Worm (Caenorhabditis elegans) whole organism, late embryonic: ENCODE measurements around the gene C56G2.4.

ENCODE experiments used
- C08G9.2 ChIP-seq: sonication (generic microtip); optimal IDR thresholded peaks from 2 replicates; lab custom pipeline; 2016; ENCODE audit warnings: mild to moderate bottlenecking, missing genetic modification characterization, moderate library complexity, missing compliant biosample characterization
- C38D4.7 ChIP-seq: fragments of 200-800 bp; sonication (Bioruptor generic); optimal IDR thresholded peaks from 2 replicates; lab custom pipeline; 2018; ENCODE audit warnings: mild to moderate bottlenecking, missing genetic modification characterization, moderate library complexity, missing compliant biosample characterization
- K02D7.2 ChIP-seq: sonication (generic microtip); optimal IDR thresholded peaks from 2 replicates; lab custom pipeline; 2017; ENCODE audit warnings: mild to moderate bottlenecking, missing genetic modification characterization, missing compliant biosample characterization
- K09A11.1 ChIP-seq: sonication (generic microtip); optimal IDR thresholded peaks from 2 replicates; lab custom pipeline; 2017; ENCODE audit warnings: antibody characterized with exemption, mild to moderate bottlenecking, missing genetic modification characterization, missing compliant biosample characterization; ENCODE audit not compliant: insufficient read depth
- Y22D7AL.16 ChIP-seq: sonication (generic microtip); optimal IDR thresholded peaks from 2 replicates; lab custom pipeline; 2016; ENCODE audit warnings: missing genetic modification characterization, missing compliant biosample characterization
- ama-1 ChIP-seq: fragments of 150-350 bp; optimal IDR thresholded peaks from 2 replicates; lab custom pipeline; 2014
- ceh-19 ChIP-seq: fragments of 200-800 bp; sonication (Bioruptor generic); optimal IDR thresholded peaks from 2 replicates; lab custom pipeline; 2018; ENCODE audit warnings: mild to moderate bottlenecking, missing genetic modification characterization, missing compliant biosample characterization
- ceh-22 ChIP-seq: sonication (generic microtip); optimal IDR thresholded peaks from 2 replicates; lab custom pipeline; 2017; ENCODE audit warnings: missing biosample characterization, missing genetic modification characterization
- ceh-24 ChIP-seq: sonication (generic microtip); optimal IDR thresholded peaks from 2 replicates; lab custom pipeline; 2016; ENCODE audit warnings: mild to moderate bottlenecking, missing genetic modification characterization, missing compliant biosample characterization
- ceh-31 ChIP-seq: sonication (generic microtip); optimal IDR thresholded peaks from 2 replicates; lab custom pipeline; 2016; ENCODE audit warnings: missing genetic modification characterization, missing compliant biosample characterization
- ceh-34 ChIP-seq: sonication (generic microtip); optimal IDR thresholded peaks from 2 replicates; lab custom pipeline; 2016; ENCODE audit warnings: mild to moderate bottlenecking, missing genetic modification characterization, missing compliant biosample characterization
- ceh-6 ChIP-seq: fragments of 200-800 bp; sonication (Bioruptor generic); optimal IDR thresholded peaks from 2 replicates; lab custom pipeline; 2018; ENCODE audit warnings: mild to moderate bottlenecking, missing genetic modification characterization, missing compliant biosample characterization
- ceh-9 ChIP-seq: sonication (generic microtip); optimal IDR thresholded peaks from 2 replicates; lab custom pipeline; 2016; ENCODE audit warnings: mild to moderate bottlenecking, missing genetic modification characterization, inconsistent platforms, missing compliant biosample characterization
- che-1 ChIP-seq: sonication (generic microtip); optimal IDR thresholded peaks from 2 replicates; lab custom pipeline; 2016; ENCODE audit warnings: mild to moderate bottlenecking, missing genetic modification characterization, missing compliant biosample characterization
- dve-1 ChIP-seq: sonication (generic microtip); optimal IDR thresholded peaks from 2 replicates; lab custom pipeline; 2017; ENCODE audit warnings: antibody characterized with exemption, mild to moderate bottlenecking, missing genetic modification characterization, missing compliant biosample characterization
- eyg-1 ChIP-seq: sonication (generic microtip); optimal IDR thresholded peaks from 2 replicates; lab custom pipeline; 2016; ENCODE audit warnings: missing genotype, missing genetic modification characterization, missing compliant biosample characterization
- fkh-10 ChIP-seq: fragments of 150-350 bp; optimal IDR thresholded peaks from 2 replicates; lab custom pipeline; 2014; ENCODE audit warnings: missing biosample characterization, missing genetic modification reagents, missing genetic modification characterization
- hlh-15 ChIP-seq: sonication (generic microtip); optimal IDR thresholded peaks from 2 replicates; lab custom pipeline; 2016; ENCODE audit warnings: missing genetic modification characterization, missing compliant biosample characterization
- madf-2 ChIP-seq: sonication (generic microtip); optimal IDR thresholded peaks from 2 replicates; lab custom pipeline; 2017; ENCODE audit warnings: missing genetic modification characterization, missing compliant biosample characterization
- mec-3 ChIP-seq: sonication (generic microtip); optimal IDR thresholded peaks from 2 replicates; lab custom pipeline; 2016; ENCODE audit warnings: borderline replicate concordance, missing genetic modification characterization, missing compliant biosample characterization
- nfya-1 ChIP-seq: sonication (generic microtip); optimal IDR thresholded peaks from 2 replicates; lab custom pipeline; 2017; ENCODE audit warnings: missing genetic modification characterization, mild to moderate bottlenecking, missing compliant biosample characterization, antibody characterized with exemption, moderate library complexity
- nhr-232 ChIP-seq: sonication (generic microtip); optimal IDR thresholded peaks from 2 replicates; lab custom pipeline; 2016; ENCODE audit warnings: missing genetic modification characterization, missing compliant biosample characterization
- odd-2 ChIP-seq: sonication (generic microtip); optimal IDR thresholded peaks from 2 replicates; lab custom pipeline; 2017; ENCODE audit warnings: antibody characterized with exemption, mild to moderate bottlenecking, missing genetic modification characterization, missing compliant biosample characterization
- pag-3 ChIP-seq: sonication (generic microtip); optimal IDR thresholded peaks from 2 replicates; lab custom pipeline; 2016; ENCODE audit warnings: missing compliant biosample characterization, missing genetic modification characterization, borderline replicate concordance
- pat-9 ChIP-seq: fragments of 200-800 bp; sonication (Bioruptor generic); optimal IDR thresholded peaks from 2 replicates; lab custom pipeline; 2018; ENCODE audit warnings: mild to moderate bottlenecking, missing genetic modification characterization, moderate library complexity, missing compliant biosample characterization
- pax-1 ChIP-seq: fragments of 150-350 bp; optimal IDR thresholded peaks from 2 replicates; lab custom pipeline; 2014; ENCODE audit warnings: missing biosample characterization, missing genetic modification characterization
- pha-4 ChIP-seq: fragments of 150-350 bp; optimal IDR thresholded peaks from 2 replicates; lab custom pipeline; 2018; ENCODE audit warnings: missing biosample characterization, missing genetic modification reagents, missing genetic modification characterization
- pqm-1 ChIP-seq: sonication (generic microtip); optimal IDR thresholded peaks from 2 replicates; lab custom pipeline; 2016; ENCODE audit warnings: missing genetic modification characterization, missing compliant biosample characterization
- pros-1 ChIP-seq: fragments of 150-350 bp; optimal IDR thresholded peaks from 2 replicates; lab custom pipeline; 2014; ENCODE audit warnings: missing biosample characterization, missing genetic modification reagents, missing genetic modification characterization
- rnt-1 ChIP-seq: sonication (generic microtip); optimal IDR thresholded peaks from 2 replicates; lab custom pipeline; 2016; ENCODE audit warnings: missing genetic modification characterization, missing compliant biosample characterization
- tbx-2 ChIP-seq: sonication (generic microtip); optimal IDR thresholded peaks from 2 replicates; lab custom pipeline; 2016; ENCODE audit warnings: missing genetic modification characterization, missing compliant biosample characterization
- unc-3 ChIP-seq, 2 experiments: fragments of 200-800 bp in 1 of 2; sonication (Bioruptor generic) in 1 of 2; sonication (generic microtip) in 1 of 2; conservative IDR thresholded peaks in 1 of 2; optimal IDR thresholded peaks in 1 of 2; 2 replicates each; pipeline versions ENCODE4 v1.3.6 to Lab custom; 2016 to 2022; ENCODE audit warnings: missing compliant biosample characterization in 2 of 2, missing genetic modification characterization in 2 of 2, missing genetic modification reagents in 1 of 2
- unc-42 ChIP-seq: sonication (generic microtip); optimal IDR thresholded peaks from 2 replicates; lab custom pipeline; 2016; ENCODE audit warnings: missing genotype, missing genetic modification characterization, missing compliant biosample characterization
- unc-55 ChIP-seq: sonication (generic microtip); optimal IDR thresholded peaks from 2 replicates; lab custom pipeline; 2017; ENCODE audit warnings: missing biosample characterization, missing genetic modification reagents, missing genetic modification characterization
- unc-86 ChIP-seq: sonication (generic microtip); optimal IDR thresholded peaks from 2 replicates; lab custom pipeline; 2016; ENCODE audit warnings: missing genetic modification characterization, missing compliant biosample characterization
- zip-5 ChIP-seq: sonication (generic microtip); optimal IDR thresholded peaks from 2 replicates; lab custom pipeline; 2016; ENCODE audit warnings: missing genetic modification characterization, missing compliant biosample characterization
- ztf-16 ChIP-seq: sonication (generic microtip); optimal IDR thresholded peaks from 2 replicates; lab custom pipeline; 2017; ENCODE audit warnings: missing genetic modification characterization, missing compliant biosample characterization

The C56G2.4 gene

DNA sequence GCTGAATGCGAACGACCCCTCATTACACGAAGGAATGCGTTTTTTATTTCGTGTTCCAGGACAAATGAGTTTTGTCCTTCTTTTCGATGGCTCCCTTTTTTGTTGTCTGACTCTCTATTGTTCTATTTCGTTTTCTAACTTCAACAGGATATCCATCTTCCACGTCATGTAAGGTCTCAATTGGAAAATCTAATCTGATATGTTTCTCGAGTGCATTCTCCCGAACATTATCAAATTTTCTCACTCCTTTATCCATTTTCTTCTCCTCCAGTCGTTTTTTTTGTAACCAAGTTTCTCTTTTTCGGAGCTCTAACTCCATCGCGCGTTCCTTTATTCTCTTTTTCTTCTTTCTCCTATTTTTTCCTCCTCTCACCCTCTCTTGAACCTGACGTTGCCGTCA lies 18.9 kb downstream of the C56G2.4 start:
- TF ChIP-seq K02D7.2 (tag; lab: Kevin White, UChicago), result no peak
- TF ChIP-seq pat-9, result no peak
- TF ChIP-seq unc-42 (tag; lab: Kevin White, UChicago), result peak; percentile 58
- no peak for TF ChIP-seq ceh-24 (tag; lab: Kevin White, UChicago)

ce11 chrIII:6351438-6351837 lies 19.9 kb downstream of the C56G2.4 start:
- TF ChIP-seq ceh-19 (GFP tag; lab: Kevin White, UChicago) (no peak), C38D4.7 (GFP tag; lab: Kevin White, UChicago) (no peak), K09A11.1 (tag; lab: Kevin White, UChicago) (no peak), odd-2 (tag; lab: Kevin White, UChicago) (no peak), fkh-10 (GFP tag; lab: Kevin White, UChicago) (no peak), mec-3 (tag; lab: Kevin White, UChicago) (no peak), nhr-232 (tag; lab: Kevin White, UChicago) (no peak), C08G9.2 (tag; lab: Kevin White, UChicago) (no peak), unc-3 (GFP tag; conservative IDR thresholded peaks at IDR 0.05; lab: Robert Waterston, UW) (no peak), unc-3 (tag; optimal IDR thresholded peaks at IDR 0.05; lab: Kevin White, UChicago) (no peak), pha-4 (tag; lab: Kevin White, UChicago) (no peak)

DNA sequence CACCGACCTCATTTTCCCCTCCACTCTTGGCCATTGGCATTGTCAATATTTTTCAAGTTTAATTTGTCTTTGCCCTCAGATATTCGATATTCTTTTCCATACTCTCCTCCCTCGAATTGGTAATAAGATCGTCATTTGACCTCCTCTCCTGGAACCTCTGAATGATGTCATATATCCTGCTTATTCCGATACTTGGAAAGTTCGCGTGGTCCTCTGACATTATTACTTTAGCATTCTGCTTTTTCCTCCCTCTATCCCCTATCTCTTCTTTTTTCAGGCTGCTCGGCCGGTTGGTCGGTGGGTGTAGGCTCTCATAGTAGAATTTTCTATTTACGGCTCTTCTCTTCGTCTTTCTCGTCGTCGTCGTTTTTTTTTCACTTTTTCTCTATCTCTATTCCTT lies 20.9 kb downstream of the C56G2.4 start:
- TF ChIP-seq Y22D7AL.16 (tag; lab: Kevin White, UChicago) (no peak), unc-42 (tag; lab: Kevin White, UChicago) (peak; percentile 67), pros-1 (tag; lab: Kevin White, UChicago) (no peak), unc-3 (GFP tag; conservative IDR thresholded peaks at IDR 0.05; lab: Robert Waterston, UW) (no peak), unc-3 (tag; optimal IDR thresholded peaks at IDR 0.05; lab: Kevin White, UChicago) (no peak), pqm-1 (tag; lab: Kevin White, UChicago) (no peak)
- TF ChIP-seq, all 69 proteins: peak for 1

DNA sequence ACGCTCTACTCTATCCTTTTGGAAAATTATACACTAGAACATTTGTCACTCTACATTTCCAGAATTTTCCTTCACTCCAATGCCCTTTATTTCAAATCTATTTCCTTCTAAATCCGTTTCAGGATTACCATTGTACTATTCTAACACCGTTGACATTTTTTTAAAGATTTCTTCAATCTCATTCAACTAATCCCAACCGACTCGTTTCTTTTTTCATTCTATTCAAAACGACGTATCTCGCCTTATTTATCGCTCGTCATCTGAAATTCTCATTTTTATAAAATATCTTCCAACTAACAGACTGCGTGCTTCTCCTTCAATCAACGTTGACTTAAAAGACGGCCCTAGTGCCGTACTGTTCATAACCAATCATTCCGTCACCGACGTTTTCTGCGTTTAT lies 21.6 kb downstream of the C56G2.4 start, which contains the start of gene akap-1:
Gene akap-1 (plus strand): TSS at position 301 of the 400 bp plus-strand sequence.
- no peak for TF ChIP-seq ceh-22 (tag; lab: Kevin White, UChicago)
- TF ChIP-seq ceh-31 (tag; lab: Kevin White, UChicago), result no peak
- TF ChIP-seq odd-2 (tag; lab: Kevin White, UChicago), result no peak
- no peak for TF ChIP-seq zip-5
- TF ChIP-seq ztf-16, result no peak
- no peak for TF ChIP-seq pax-1
- no peak for TF ChIP-seq rnt-1 (tag; lab: Kevin White, UChicago)
- no peak for TF ChIP-seq fkh-10 (GFP tag; lab: Kevin White, UChicago)
- TF ChIP-seq tbx-2, result no peak
- TF ChIP-seq K02D7.2 (tag; lab: Kevin White, UChicago), result no peak
- TF ChIP-seq hlh-15, result no peak
- TF ChIP-seq unc-86, result no peak
- no peak for TF ChIP-seq ceh-9 (tag; lab: Kevin White, UChicago)
- no peak for TF ChIP-seq che-1 (tag; lab: Kevin White, UChicago)
- TF ChIP-seq ama-1 (lab: Kevin White, UChicago), result no peak

- TF ChIP-seq madf-2 (tag; lab: Kevin White, UChicago) (no peak), ceh-34 (tag; lab: Kevin White, UChicago) (no peak), dve-1 (tag; lab: Kevin White, UChicago) (no peak), unc-55 (GFP tag; lab: Kevin White, UChicago) (no peak), ceh-24 (tag; lab: Kevin White, UChicago) (no peak), ceh-6 (no peak), nfya-1 (tag; lab: Kevin White, UChicago) (no peak), pag-3 (no peak), K02D7.2 (tag; lab: Kevin White, UChicago) (no peak), eyg-1 (tag; lab: Kevin White, UChicago) (no peak)
Measured at ce11 chrIII:6355359-6355758, 23.8 kb downstream of the C56G2.4 start.
